Worm (Caenorhabditis elegans) whole organism, L4/young adult: ENCODE measurements around the gene Y47D3A.14.

ENCODE experiments used
- W03F9.2 ChIP-seq: fragments of 150-350 bp; optimal IDR thresholded peaks from 2 replicates; lab custom pipeline; 2014; ENCODE audit warnings: missing biosample characterization, missing genetic modification characterization
- dao-5 ChIP-seq: sonication (generic microtip); optimal IDR thresholded peaks from 2 replicates; lab custom pipeline; 2016; ENCODE audit warnings: missing genotype, missing genetic modification characterization, moderate library complexity, missing compliant biosample characterization
- him-1 ChIP-seq: sonication (generic microtip); optimal IDR thresholded peaks from 2 replicates; lab custom pipeline; 2016; ENCODE audit warnings: missing genotype, missing genetic modification reagents, missing genetic modification characterization, missing compliant biosample characterization

ce11 chrIII:11238790-11239189 is 2.1 kb upstream of the Y47D3A.14 start:
- TF ChIP-seq him-1 (tag; lab: Kevin White, UChicago) = no peak
- TF ChIP-seq W03F9.2 (tag; lab: Kevin White, UChicago) = no peak
- no peak for TF ChIP-seq dao-5 (tag; lab: Kevin White, UChicago)
